Worm (Caenorhabditis elegans): ENCODE measurements around the gene acc-4.
A peak's percentile ranks its signal among the peaks of the same experiment; 100 is the strongest.
"Not testable (repeated sequence)": the region's sequence is repeated elsewhere in the genome, so short reads cannot be mapped to it uniquely, and the experiment has no call there.

The acc-4 gene

DNA sequence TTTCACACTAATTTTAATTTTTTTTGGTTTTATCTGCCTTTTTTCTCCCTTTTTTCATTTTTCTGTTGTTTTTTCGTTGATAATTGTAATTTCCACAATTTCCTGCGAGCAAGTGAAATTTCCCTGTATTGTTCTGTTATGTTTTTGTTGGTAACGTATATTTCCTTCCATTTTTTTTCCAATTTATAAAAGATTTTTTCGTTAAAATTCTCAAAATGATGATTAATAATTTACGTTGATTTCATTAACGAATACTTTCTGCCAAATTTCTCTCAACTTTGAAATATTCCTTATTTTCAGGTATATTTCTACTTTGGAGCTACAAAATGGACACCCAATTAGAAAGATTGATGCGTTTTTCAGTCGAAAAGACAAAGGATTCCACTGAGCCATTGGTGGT, 18.6 kb upstream of the acc-4 start, which contains the start of gene T28A8.8:
Gene T28A8.8 (plus strand): TSS at position 301 of the 400 bp plus-strand sequence.
- TF ChIP-seq ztf-11 (tag; optimal IDR thresholded peaks at IDR 0.05) = no peak
- no peak for TF ChIP-seq lin-29 (GFP tag; IDR thresholded peaks at IDR 0.05)
- TF ChIP-seq nhr-28 (tag; optimal IDR thresholded peaks at IDR 0.05) = no peak
- TF ChIP-seq F10B5.3 (tag; optimal IDR thresholded peaks at IDR 0.05) = no peak
- TF ChIP-seq ceh-28 (tag; optimal IDR thresholded peaks at IDR 0.05) = no peak
- no peak for TF ChIP-seq lin-13 (GFP tag; optimal IDR thresholded peaks at IDR 0.05)
- no peak for TF ChIP-seq unc-39 (tag; optimal IDR thresholded peaks at IDR 0.05)
- TF ChIP-seq lin-1 (GFP tag; IDR thresholded peaks at IDR 0.05) = no peak
- TF ChIP-seq mes-2 (tag; optimal IDR thresholded peaks at IDR 0.05; ENCODE audit: poor library complexity, severe bottlenecking) = no peak
- no peak for TF ChIP-seq madf-5 (GFP tag; IDR thresholded peaks at IDR 0.05)
- TF ChIP-seq mep-1 (tag; optimal IDR thresholded peaks at IDR 0.05) = no peak
- no peak for TF ChIP-seq unc-130 (GFP tag; optimal IDR thresholded peaks at IDR 0.05)
- TF ChIP-seq F44E2.7 (GFP tag; IDR thresholded peaks at IDR 0.05) = no peak
- TF ChIP-seq nhr-42 (GFP tag; IDR thresholded peaks at IDR 0.05) = no peak
- no peak for TF ChIP-seq vab-7 (GFP tag; IDR thresholded peaks at IDR 0.05)
- TF ChIP-seq hlh-30 (tag; optimal IDR thresholded peaks at IDR 0.05; ENCODE audit: insufficient read depth) = no peak
- TF ChIP-seq nhr-6 (tag; optimal IDR thresholded peaks at IDR 0.05) = no peak
- TF ChIP-seq zfp-3 (GFP tag; conservative IDR thresholded peaks at IDR 0.05) = no peak
- TF ChIP-seq nhr-11 (tag; optimal IDR thresholded peaks at IDR 0.05) = no peak

DNA sequence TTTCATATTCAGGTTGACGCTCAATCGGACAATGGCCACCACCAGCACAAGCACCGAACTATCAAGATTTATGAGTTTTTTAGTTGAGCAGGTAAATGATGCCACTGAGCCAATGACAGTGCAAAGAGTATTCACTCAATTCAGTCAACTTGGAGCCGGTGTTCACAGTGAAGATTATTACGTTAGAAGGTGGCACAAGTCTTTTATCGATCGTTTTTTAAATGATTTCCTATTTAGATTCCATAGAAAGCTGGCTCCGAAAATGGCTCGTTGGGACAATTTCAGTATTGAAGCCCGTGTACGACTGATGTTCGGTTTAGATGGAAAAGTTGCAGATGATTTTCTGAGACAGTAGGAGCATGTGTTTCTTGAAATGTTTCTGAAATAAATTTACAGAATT, 17.7 kb upstream of the acc-4 start, which contains the start of gene T28A8.5:
Gene T28A8.5 (plus strand): TSS at position 32 of the 400 bp plus-strand sequence.
- no peak for TF ChIP-seq arid-1 (GFP tag; conservative IDR thresholded peaks at IDR 0.05)
- peak; percentile 88 for TF ChIP-seq aha-1 (tag)
- TF ChIP-seq ztf-11 (tag; optimal IDR thresholded peaks at IDR 0.05) = no peak
- TF ChIP-seq unc-62 (GFP tag; optimal IDR thresholded peaks at IDR 0.05 in 1 of 2) = peak in 1 of 2 experiments; percentile 60
- no peak for TF ChIP-seq unc-62 (tag; optimal IDR thresholded peaks at IDR 0.05)

DNA sequence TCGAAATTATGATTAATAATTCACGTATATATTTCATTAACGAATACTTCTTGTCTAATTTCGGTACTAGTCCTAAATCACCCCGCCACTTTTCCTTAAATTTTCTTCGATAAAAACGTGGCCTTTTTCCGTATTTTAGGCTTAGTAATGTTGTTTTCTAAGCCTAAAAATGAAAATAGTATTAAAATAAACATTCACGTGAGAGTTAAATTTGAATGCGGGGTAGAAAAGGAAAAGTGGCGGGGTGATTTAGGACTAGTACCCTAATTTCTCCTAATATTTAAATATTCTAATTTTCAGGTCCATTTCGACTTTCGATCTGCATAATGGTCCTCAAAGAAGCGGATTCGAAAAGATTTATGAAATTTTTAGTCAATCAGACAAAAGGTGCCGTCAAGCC, 15.0 kb upstream of the acc-4 start, which contains the start of gene T28A8.6:
Gene T28A8.6 (plus strand): TSS at position 301 of the 400 bp plus-strand sequence.
- TF ChIP-seq F37D6.2 (tag; optimal IDR thresholded peaks at IDR 0.05); nhr-111 (GFP tag; optimal IDR thresholded peaks at IDR 0.05); unc-62 (GFP tag; optimal IDR thresholded peaks at IDR 0.05 in 1 of 2); unc-62 (tag; optimal IDR thresholded peaks at IDR 0.05): not testable (repeated sequence)

DNA sequence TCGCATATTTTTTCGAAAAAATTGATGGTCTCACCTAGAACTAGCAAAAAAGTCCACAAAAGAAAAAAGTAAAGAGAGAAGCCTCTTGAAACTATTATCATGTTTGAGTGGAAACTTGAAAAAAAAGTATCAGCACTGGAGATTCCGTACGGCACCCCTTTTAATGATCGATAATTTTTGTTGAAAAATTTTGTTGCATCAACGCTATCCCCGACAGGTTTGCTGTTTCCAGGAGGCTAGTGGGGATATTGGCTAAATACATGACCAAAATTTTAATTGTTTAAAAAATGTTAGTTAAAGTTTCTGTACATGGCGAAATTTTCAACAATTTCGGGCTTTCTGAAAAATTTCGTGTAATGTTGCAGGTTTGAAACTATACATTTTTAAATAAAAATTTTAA, 11.6 kb upstream of the acc-4 start, which contains the start of gene T28A8.2:
Gene T28A8.2 (minus strand): TSS at position 101 of the 400 bp plus-strand sequence.
- no peak for TF ChIP-seq Y105C5A.15 (GFP tag; IDR thresholded peaks at IDR 0.05)

DNA sequence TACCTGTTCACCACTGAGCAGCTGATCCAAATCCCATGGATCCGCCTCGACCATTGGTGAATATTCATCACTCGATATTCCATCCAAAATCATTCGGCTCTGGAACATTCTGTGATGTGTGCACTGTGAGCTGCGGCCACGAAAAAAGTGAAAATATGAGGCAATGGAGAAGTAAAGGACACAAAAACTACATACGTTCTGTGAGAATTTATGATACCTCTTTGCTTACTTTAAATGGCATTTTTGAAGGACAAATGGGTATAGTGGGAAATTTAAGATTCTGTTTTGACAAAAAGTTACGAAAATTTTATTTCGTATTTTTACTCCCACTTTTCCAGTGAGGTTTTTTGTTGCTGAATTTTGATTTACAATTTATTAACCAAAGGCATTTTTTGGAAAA, 8.5 kb upstream of the acc-4 start, which contains the start of gene twk-40:
Gene twk-40 (minus strand): TSS at position 101 of the 400 bp plus-strand sequence.
- no peak for TF ChIP-seq T20F7.1 (GFP tag; optimal IDR thresholded peaks at IDR 0.05)
- no peak for TF ChIP-seq Y75B8A.6 (GFP tag; IDR thresholded peaks at IDR 0.05)
- no peak for TF ChIP-seq dmd-8 (GFP tag; IDR thresholded peaks at IDR 0.05)
- TF ChIP-seq tag-97 (GFP tag; IDR thresholded peaks at IDR 0.05) = no peak
- no peak for TF ChIP-seq lin-15B (tag; optimal IDR thresholded peaks at IDR 0.05)
- no peak for TF ChIP-seq F37D6.2 (tag; optimal IDR thresholded peaks at IDR 0.05)
- TF ChIP-seq ceh-28 (tag; optimal IDR thresholded peaks at IDR 0.05) = no peak
- TF ChIP-seq php-3 (GFP tag; IDR thresholded peaks at IDR 0.05) = no peak
- no peak for TF ChIP-seq aly-2 (tag; optimal IDR thresholded peaks at IDR 0.05)
- TF ChIP-seq hmg-1.1 (GFP tag; IDR thresholded peaks at IDR 0.05) = no peak
- no peak for TF ChIP-seq nhr-6 (tag; optimal IDR thresholded peaks at IDR 0.05)
- TF ChIP-seq lin-13 (GFP tag; optimal IDR thresholded peaks at IDR 0.05) = no peak
- TF ChIP-seq zip-11 (GFP tag; IDR thresholded peaks at IDR 0.05) = no peak
- no peak for TF ChIP-seq saeg-2 (GFP tag; IDR thresholded peaks at IDR 0.05)
- TF ChIP-seq dmd-9 (GFP tag; IDR thresholded peaks at IDR 0.05) = no peak
- TF ChIP-seq lsy-2 (tag; optimal IDR thresholded peaks at IDR 0.05) = no peak
- no peak for TF ChIP-seq hif-1 (tag; optimal IDR thresholded peaks at IDR 0.05)
- TF ChIP-seq sdz-12 (GFP tag; optimal IDR thresholded peaks at IDR 0.05) = no peak
